Fruit fly (Drosophila melanogaster) whole organism, prepupa: ENCODE data around the gene Calr.

Experiments used
- CG10631 ChIP-seq: fragments of 200-800 bp; sonication (Bioruptor generic); optimal IDR thresholded peaks from 2 replicates; lab custom pipeline; 2016; ENCODE audit warnings: missing biosample characterization, missing genetic modification characterization
- spab ChIP-seq: fragments of 200-800 bp; sonication (Bioruptor generic); optimal IDR thresholded peaks from 2 replicates; lab custom pipeline; 2017; ENCODE audit warnings: missing biosample characterization, mild to moderate bottlenecking, missing genetic modification characterization, missing genetic modification reagents

dm6 chr3R:9591769-9592388 lies 38.8 kb downstream of the Calr start:
- TF ChIP-seq CG10631 (GFP tag; lab: Kevin White, UChicago) (no peak), spab (no peak)
